Fruit fly (Drosophila melanogaster) whole organism, wandering third instar larva: ENCODE data around the gene CG1640.
A peak's percentile ranks its signal among the peaks of the same experiment; 100 is the strongest.

Source experiments
- Abd-B ChIP-seq: fragments of >200 bp; optimal IDR thresholded peaks from 2 replicates; lab custom pipeline; 2017; ENCODE audit warnings: missing biosample characterization, missing genetic modification characterization
- CG32264 ChIP-seq: fragments of 200-800 bp; sonication (Bioruptor generic); optimal IDR thresholded peaks from 2 replicates; lab custom pipeline; 2016; ENCODE audit warnings: missing biosample characterization, missing genetic modification characterization
- CG9705 ChIP-seq: fragments of 200-800 bp; sonication (Bioruptor generic); optimal IDR thresholded peaks from 2 replicates; lab custom pipeline; 2018; ENCODE audit warnings: missing biosample characterization, mild to moderate bottlenecking, missing genetic modification characterization
- CrebA ChIP-seq: fragments of 200-800 bp; sonication (Bioruptor generic); optimal IDR thresholded peaks from 2 replicates; lab custom pipeline; 2016; ENCODE audit warnings: missing biosample characterization, mild to moderate bottlenecking, missing genetic modification characterization, borderline replicate concordance
- Dfd ChIP-seq: fragments of >200 bp; optimal IDR thresholded peaks from 2 replicates; lab custom pipeline; 2017; ENCODE audit warnings: missing biosample characterization, missing genetic modification characterization
- Dif ChIP-seq: fragments of 200-275, 200-300 bp; sonication (Bioruptor generic); optimal IDR thresholded peaks from 2 replicates; lab custom pipeline; 2018; ENCODE audit warnings: missing biosample characterization, missing genetic modification characterization; ENCODE audit not compliant: partially characterized antibody
- GATAd ChIP-seq: sonication (Bioruptor generic); optimal IDR thresholded peaks from 2 replicates; lab custom pipeline; 2016; ENCODE audit warnings: missing biosample characterization, missing genetic modification characterization
- HLH106 ChIP-seq: fragments of 200-800 bp; optimal IDR thresholded peaks from 3 replicates; lab custom pipeline; 2019; ENCODE audit warnings: missing biosample characterization, mild to moderate bottlenecking, missing genetic modification characterization, moderate library complexity
- Hnf4 ChIP-seq: fragments of 200-800 bp; sonication (Bioruptor generic); optimal IDR thresholded peaks from 2 replicates; lab custom pipeline; 2016; ENCODE audit warnings: missing biosample characterization, mild to moderate bottlenecking, missing genetic modification characterization
- Hr78 ChIP-seq: fragments of >200 bp; optimal IDR thresholded peaks from 2 replicates; lab custom pipeline; 2017; ENCODE audit warnings: missing biosample characterization, missing genetic modification characterization
- Hr83 ChIP-seq: fragments of 200-300 bp; sonication (Bioruptor generic); optimal IDR thresholded peaks from 2 replicates; lab custom pipeline; 2016; ENCODE audit warnings: missing biosample characterization, mild to moderate bottlenecking, missing genetic modification characterization, moderate library complexity; ENCODE audit not compliant: poor library complexity, severe bottlenecking
- Jra ChIP-seq: sonication (Bioruptor generic); optimal IDR thresholded peaks from 2 replicates; lab custom pipeline; 2016; ENCODE audit warnings: missing biosample characterization, missing genetic modification characterization
- Mio ChIP-seq: sonication (Bioruptor generic); optimal IDR thresholded peaks from 2 replicates; lab custom pipeline; 2016; ENCODE audit warnings: missing biosample characterization, missing genetic modification characterization
- Myc ChIP-seq: fragments of >200 bp; optimal IDR thresholded peaks from 2 replicates; lab custom pipeline; 2017
- N ChIP-seq: fragments of >200 bp; optimal IDR thresholded peaks from 2 replicates; lab custom pipeline; 2018; ENCODE audit warnings: missing biosample characterization, missing external identifiers, missing genetic modification characterization
- OdsH ChIP-seq: fragments of 200-800 bp; sonication (Bioruptor generic); optimal IDR thresholded peaks from 2 replicates; lab custom pipeline; 2016; ENCODE audit warnings: missing biosample characterization, mild to moderate bottlenecking, missing genetic modification characterization
- Rel ChIP-seq, 2 experiments: fragments of 200-800 bp; sonication (Bioruptor generic) in 1 of 2; optimal IDR thresholded peaks; 2 replicates in 1 of 2; 3 replicates in 1 of 2; lab custom pipeline; 2016 to 2019; ENCODE audit warnings: mild to moderate bottlenecking in 2 of 2, missing biosample characterization in 2 of 2, missing genetic modification characterization in 2 of 2, moderate library complexity in 1 of 2
- Sp1 ChIP-seq: fragments of 200-800 bp; sonication (Bioruptor generic); optimal IDR thresholded peaks from 3 replicates; lab custom pipeline; 2019; ENCODE audit warnings: missing biosample characterization, mild to moderate bottlenecking, missing genetic modification characterization, moderate library complexity
- Vsx2 ChIP-seq: fragments of 200-300, 225-300 bp; sonication (Bioruptor generic); optimal IDR thresholded peaks from 2 replicates; lab custom pipeline; 2018; ENCODE audit warnings: missing biosample characterization, missing genetic modification characterization; ENCODE audit not compliant: partially characterized antibody
- br ChIP-seq: fragments of 200-800 bp; sonication (Bioruptor generic); optimal IDR thresholded peaks from 2 replicates; lab custom pipeline; 2016; ENCODE audit warnings: missing biosample characterization, missing genetic modification characterization
- brk ChIP-seq: fragments of 200-800 bp; sonication (Bioruptor generic); optimal IDR thresholded peaks from 2 replicates; lab custom pipeline; 2016; ENCODE audit warnings: missing biosample characterization, mild to moderate bottlenecking, missing genetic modification characterization
- dl ChIP-seq, 2 experiments: fragments of 175-275, 200-275 bp in 1 of 2; fragments of 200-275 bp in 1 of 2; sonication (Bioruptor generic); optimal IDR thresholded peaks; lab custom pipeline; 2018; ENCODE audit warnings: mild to moderate bottlenecking in 2 of 2, missing biosample characterization in 2 of 2, missing genetic modification characterization in 2 of 2, moderate library complexity in 2 of 2; ENCODE audit not compliant: partially characterized antibody in 2 of 2, insufficient read depth in 1 of 2
- dmrt93B ChIP-seq: fragments of 200-800 bp; sonication (Bioruptor generic); optimal IDR thresholded peaks from 2 replicates; lab custom pipeline; 2018; ENCODE audit warnings: missing biosample characterization, mild to moderate bottlenecking, missing genetic modification characterization
- dsf ChIP-seq: sonication (Bioruptor generic); optimal IDR thresholded peaks from 2 replicates; lab custom pipeline; 2016; ENCODE audit warnings: missing biosample characterization, missing genetic modification characterization, borderline replicate concordance
- ey ChIP-seq: fragments of 200-800 bp; sonication (Bioruptor generic); optimal IDR thresholded peaks from 2 replicates; lab custom pipeline; 2016; ENCODE audit warnings: missing biosample characterization, missing genetic modification characterization
- foxo ChIP-seq, 2 experiments: fragments of 200-800 bp; sonication (Bioruptor generic); optimal IDR thresholded peaks; 2 replicates in 1 of 2; 3 replicates in 1 of 2; lab custom pipeline; 2016 to 2017; ENCODE audit warnings: missing biosample characterization in 2 of 2, missing genetic modification characterization in 2 of 2
- fru ChIP-seq: fragments of 200-800 bp; sonication (Bioruptor generic); optimal IDR thresholded peaks from 3 replicates; lab custom pipeline; 2016; ENCODE audit warnings: missing biosample characterization, mild to moderate bottlenecking, missing genetic modification characterization
- h ChIP-seq: fragments of 200-800 bp; sonication (Bioruptor generic); optimal IDR thresholded peaks from 3 replicates; lab custom pipeline; 2016; ENCODE audit warnings: missing biosample characterization, mild to moderate bottlenecking, missing genetic modification characterization
- jim ChIP-seq: fragments of 175-275, 200-325 bp; sonication (Bioruptor generic); optimal IDR thresholded peaks from 2 replicates; lab custom pipeline; 2016; ENCODE audit warnings: missing biosample characterization, mild to moderate bottlenecking, missing genetic modification characterization
- lola ChIP-seq: fragments of >200 bp; optimal IDR thresholded peaks from 2 replicates; lab custom pipeline; 2017; ENCODE audit warnings: missing biosample characterization, missing genetic modification characterization
- pan ChIP-seq: fragments of >200 bp; optimal IDR thresholded peaks from 2 replicates; lab custom pipeline; 2017
- psq ChIP-seq: fragments of 200-800 bp; sonication (Bioruptor generic); optimal IDR thresholded peaks from 3 replicates; lab custom pipeline; 2017; ENCODE audit warnings: missing biosample characterization, mild to moderate bottlenecking, missing genetic modification characterization, moderate library complexity
- rgr ChIP-seq: fragments of 200-800 bp; sonication (Bioruptor generic); optimal IDR thresholded peaks from 3 replicates; lab custom pipeline; 2016; ENCODE audit warnings: missing biosample characterization, mild to moderate bottlenecking, missing genetic modification characterization
- sv ChIP-seq: fragments of 200-800 bp; sonication (Bioruptor generic); optimal IDR thresholded peaks from 3 replicates; lab custom pipeline; 2016; ENCODE audit warnings: missing biosample characterization, missing genetic modification characterization
- tai ChIP-seq: sonication (Bioruptor generic); optimal IDR thresholded peaks from 2 replicates; lab custom pipeline; 2016; ENCODE audit warnings: missing biosample characterization, missing genetic modification characterization
- usp ChIP-seq: fragments of >200 bp; optimal IDR thresholded peaks from 2 replicates; lab custom pipeline; 2017; ENCODE audit warnings: missing biosample characterization, missing genetic modification characterization
- woc ChIP-seq: sonication (Bioruptor generic); optimal IDR thresholded peaks from 2 replicates; lab custom pipeline; 2016; ENCODE audit warnings: missing biosample characterization, mild to moderate bottlenecking, missing genetic modification characterization

CG1640 gene

DNA sequence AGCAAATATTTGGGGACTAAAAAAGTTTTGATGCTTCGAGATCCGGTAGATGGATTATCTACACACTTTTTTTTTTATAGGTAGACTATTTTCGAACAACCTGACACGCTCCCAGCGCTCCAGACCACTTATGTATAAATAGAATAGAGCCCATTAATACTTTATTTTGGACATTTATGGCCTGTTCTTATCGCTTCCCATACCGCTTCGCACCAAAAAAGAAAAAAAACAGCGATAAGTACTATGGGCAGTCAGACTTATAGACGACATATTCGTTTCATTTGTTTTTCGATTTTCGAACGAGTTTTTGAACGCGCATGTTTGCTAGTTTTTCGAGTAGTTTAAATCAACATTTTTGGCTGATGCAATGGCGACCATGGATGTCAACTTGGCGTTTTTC, 27.2 kb downstream of the CG1640 start:
- TF ChIP-seq Jra (GFP tag; lab: Kevin White, UChicago) (no peak), HLH106 (tag; lab: Kevin White, UChicago) (no peak), CG32264 (GFP tag; lab: Kevin White, UChicago) (no peak), N (GFP tag; lab: Kevin White, UChicago) (no peak)
- TF ChIP-seq, all 38 proteins: peak for 0

DNA sequence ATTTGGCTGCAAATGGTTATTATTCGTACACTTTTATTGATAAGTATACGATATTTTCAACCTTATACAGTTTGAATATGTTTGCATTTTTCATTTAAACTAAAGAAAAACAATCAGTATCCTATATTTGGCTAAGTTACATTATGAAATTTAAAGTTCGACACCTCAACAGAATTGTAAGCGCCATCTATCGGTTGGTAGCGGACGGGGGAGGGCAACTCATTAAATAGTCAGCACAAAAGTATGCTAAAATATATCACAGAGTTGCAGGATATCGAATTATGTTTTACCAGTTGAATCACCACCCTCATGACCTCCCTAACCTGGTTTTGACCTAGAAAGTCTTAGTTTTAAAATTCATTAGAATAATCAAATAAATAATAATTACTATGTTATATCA, 30.8 kb downstream of the CG1640 start:
- no peak for TF ChIP-seq usp
- TF ChIP-seq Myc (lab: Kevin White, UChicago): peak; percentile 32

dm6 chrX:13402763-13403162, 32.4 kb downstream of the CG1640 start, which contains the start of gene CG12725:
TSS of gene CG12725 (minus strand) at chrX:13402863.
- TF ChIP-seq foxo (GFP tag; optimal IDR thresholded peaks at IDR 0.05; lab: Kevin White, UChicago): no peak

dm6 chrX:13403553-13403952, 33.1 kb downstream of the CG1640 start:
- TF ChIP-seq Rel (GFP tag; optimal IDR thresholded peaks at IDR 0.05; lab: Kevin White, UChicago): no peak
- no peak for TF ChIP-seq Rel (tag; optimal IDR thresholded peaks at IDR 0.05; lab: Kevin White, UChicago)
- TF ChIP-seq dsf (GFP tag; lab: Kevin White, UChicago): no peak
- no peak for TF ChIP-seq Sp1 (GFP tag; lab: Kevin White, UChicago)
- no peak for TF ChIP-seq Dif (GFP tag; lab: Kevin White, UChicago)
- peak; percentile 46 for TF ChIP-seq CrebA (GFP tag; lab: Kevin White, UChicago)
- no peak for TF ChIP-seq tai
- TF ChIP-seq rgr (GFP tag; lab: Kevin White, UChicago): no peak
- no peak for TF ChIP-seq brk (GFP tag; lab: Kevin White, UChicago)

DNA sequence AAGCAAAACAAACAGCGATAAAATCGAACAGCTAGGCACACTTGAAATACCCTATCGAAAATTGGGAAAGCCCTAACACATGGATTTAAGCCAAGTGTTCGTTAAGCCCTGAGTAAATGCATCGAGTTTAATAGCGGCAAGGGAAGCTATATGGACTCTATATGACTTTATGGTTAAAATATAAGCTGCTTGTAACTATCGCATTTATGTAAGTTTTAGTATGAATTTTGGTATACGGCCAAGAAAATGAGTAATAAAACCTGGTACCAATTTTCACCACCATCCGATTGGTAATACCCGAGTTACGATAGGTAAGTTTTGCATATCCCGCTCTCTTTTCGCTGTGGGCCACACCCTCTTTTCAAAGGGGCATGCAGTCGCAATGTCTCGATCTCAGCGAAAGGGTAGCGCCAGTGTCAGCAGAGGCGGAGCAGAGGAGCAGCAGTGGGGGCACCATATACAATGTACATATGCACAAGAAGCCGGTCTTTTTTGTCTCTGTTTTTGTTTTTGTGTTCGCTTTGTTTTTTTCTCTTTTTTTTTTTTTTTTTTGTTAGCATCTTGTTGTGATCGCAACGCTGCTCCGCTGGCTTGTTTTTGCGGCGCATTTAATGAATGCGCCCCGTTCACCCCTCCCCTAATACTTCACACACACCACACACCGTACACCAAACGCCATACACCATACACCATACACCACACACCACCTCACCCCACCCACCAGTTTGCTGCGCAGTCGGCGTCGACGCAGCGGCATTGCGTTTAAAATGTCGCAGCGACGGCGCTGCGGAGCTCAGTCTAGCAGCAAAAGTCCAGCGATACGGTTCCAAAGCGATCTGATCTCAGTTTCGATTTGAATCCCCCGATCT, 33.8 kb downstream of the CG1640 start, which contains the start of gene GstT4:
GstT4 (plus strand) TSS at position 788 of the 869 bp plus-strand sequence.
- TF ChIP-seq usp: no peak
- peak; percentile 86 for TF ChIP-seq h (GFP tag; lab: Kevin White, UChicago)
- peak; percentile 42 for TF ChIP-seq sv
- TF ChIP-seq CG9705 (GFP tag; lab: Kevin White, UChicago): no peak
- no peak for TF ChIP-seq dl (GFP tag; optimal IDR thresholded peaks at IDR 0.05; lab: Kevin White, UChicago; ENCODE audit: insufficient read depth in 1 of 2, partially characterized antibody in 2 of 2)
- TF ChIP-seq ey (GFP tag; lab: Kevin White, UChicago): peak; percentile 57
- TF ChIP-seq dmrt93B: peak; percentile 33
- no peak for TF ChIP-seq dsf (GFP tag; lab: Kevin White, UChicago)
- peak; percentile 76 for TF ChIP-seq rgr (GFP tag; lab: Kevin White, UChicago)
- TF ChIP-seq brk (GFP tag; lab: Kevin White, UChicago): peak; percentile 76
- TF ChIP-seq jim (GFP tag; lab: Kevin White, UChicago): peak; percentile 98
- TF ChIP-seq foxo (GFP tag; optimal IDR thresholded peaks at IDR 0.05; lab: Kevin White, UChicago): peak; percentile 12 to 80
- TF ChIP-seq CG32264 (GFP tag; lab: Kevin White, UChicago): no peak
- peak; percentile 67 for TF ChIP-seq Jra (GFP tag; lab: Kevin White, UChicago)
- TF ChIP-seq psq: peak; percentile 97
- peak; percentile 87 for TF ChIP-seq br (GFP tag; lab: Kevin White, UChicago)
- TF ChIP-seq Sp1 (GFP tag; lab: Kevin White, UChicago): peak; percentile 87
- no peak for TF ChIP-seq Abd-B (GFP tag; lab: Kevin White, UChicago)
- no peak for TF ChIP-seq HLH106 (tag; lab: Kevin White, UChicago)
- no peak for TF ChIP-seq pan
- no peak for TF ChIP-seq Dif (GFP tag; lab: Kevin White, UChicago)
- TF ChIP-seq Mio (GFP tag; lab: Kevin White, UChicago): peak; percentile 54
- TF ChIP-seq fru (GFP tag; lab: Kevin White, UChicago): peak; percentile 85
- TF ChIP-seq Vsx2 (GFP tag; lab: Kevin White, UChicago): no peak
- TF ChIP-seq OdsH: peak; percentile 80
- TF ChIP-seq Myc (lab: Kevin White, UChicago): no peak
- no peak for TF ChIP-seq lola (GFP tag; lab: Kevin White, UChicago)
- TF ChIP-seq CrebA (GFP tag; lab: Kevin White, UChicago): no peak
- TF ChIP-seq N (GFP tag; lab: Kevin White, UChicago): no peak
- TF ChIP-seq Dfd (GFP tag; lab: Kevin White, UChicago): no peak
- TF ChIP-seq woc (GFP tag; lab: Kevin White, UChicago): peak; percentile 95
- TF ChIP-seq Hr78 (GFP tag; lab: Kevin White, UChicago): no peak
- TF ChIP-seq Rel (GFP tag; optimal IDR thresholded peaks at IDR 0.05; lab: Kevin White, UChicago): peak; percentile 97
- TF ChIP-seq Rel (tag; optimal IDR thresholded peaks at IDR 0.05; lab: Kevin White, UChicago): peak; percentile 88
- TF ChIP-seq Hnf4: peak; percentile 90
- peak; percentile 39 for TF ChIP-seq Hr83 (GFP tag; lab: Kevin White, UChicago)
- no peak for TF ChIP-seq tai
- no peak for TF ChIP-seq GATAd (GFP tag; lab: Kevin White, UChicago)
